Worm (Caenorhabditis elegans): ENCODE results near the gene F08F3.6.

Gene F08F3.6

ce11 chrV:5444037-5444436 is 24.2 kb upstream of the F08F3.6 start:
- TF ChIP-seq med-1 (GFP tag; optimal IDR thresholded peaks at IDR 0.05; ENCODE audit: insufficient read depth) (no peak), ztf-23 (GFP tag; IDR thresholded peaks at IDR 0.05) (no peak), flt-1 (GFP tag; IDR thresholded peaks at IDR 0.05) (no peak), ztf-29 (GFP tag; IDR thresholded peaks at IDR 0.05) (no peak), T22C8.4 (GFP tag; IDR thresholded peaks at IDR 0.05) (no peak), cog-1 (tag; optimal IDR thresholded peaks at IDR 0.05) (no peak), klf-2 (GFP tag; conservative IDR thresholded peaks at IDR 0.05) (no peak), tab-1 (GFP tag; IDR thresholded peaks at IDR 0.05) (no peak), ref-1 (GFP tag; conservative IDR thresholded peaks at IDR 0.05) (no peak)

ce11 chrV:5442366-5442765 is 22.5 kb upstream of the F08F3.6 start:
- TF ChIP-seq ref-1 (GFP tag; conservative IDR thresholded peaks at IDR 0.05) (no peak), ztf-29 (GFP tag; IDR thresholded peaks at IDR 0.05) (no peak), ztf-23 (GFP tag; IDR thresholded peaks at IDR 0.05) (no peak), tab-1 (GFP tag; IDR thresholded peaks at IDR 0.05) (no peak), flt-1 (GFP tag; IDR thresholded peaks at IDR 0.05) (no peak), cog-1 (tag; optimal IDR thresholded peaks at IDR 0.05) (no peak), T22C8.4 (GFP tag; IDR thresholded peaks at IDR 0.05) (no peak), klf-2 (GFP tag; conservative IDR thresholded peaks at IDR 0.05) (no peak), med-1 (GFP tag; optimal IDR thresholded peaks at IDR 0.05; ENCODE audit: insufficient read depth) (no peak)

ce11 chrV:5439068-5439467 is 19.2 kb upstream of the F08F3.6 start, which contains the start of gene snpc-1.3:
snpc-1.3 (minus strand) TSS chrV:5439168.
- no peak for TF ChIP-seq med-1 (GFP tag; optimal IDR thresholded peaks at IDR 0.05; ENCODE audit: insufficient read depth)
- TF ChIP-seq ref-1 (GFP tag; conservative IDR thresholded peaks at IDR 0.05), result no peak
- no peak for TF ChIP-seq ztf-29 (GFP tag; IDR thresholded peaks at IDR 0.05)
- no peak for TF ChIP-seq cog-1 (tag; optimal IDR thresholded peaks at IDR 0.05)
- TF ChIP-seq klf-2 (GFP tag; conservative IDR thresholded peaks at IDR 0.05), result no peak

ce11 chrV:5433020-5433419 is 13.2 kb upstream of the F08F3.6 start, which contains the start of gene acl-6:
acl-6 (plus strand) TSS chrV:5433386.
- no peak for TF ChIP-seq tab-1 (GFP tag; IDR thresholded peaks at IDR 0.05)
- no peak for TF ChIP-seq med-1 (GFP tag; optimal IDR thresholded peaks at IDR 0.05; ENCODE audit: insufficient read depth)
- no peak for TF ChIP-seq cog-1 (tag; optimal IDR thresholded peaks at IDR 0.05)
- TF ChIP-seq ztf-29 (GFP tag; IDR thresholded peaks at IDR 0.05), result no peak
- TF ChIP-seq flt-1 (GFP tag; IDR thresholded peaks at IDR 0.05), result no peak
- no peak for TF ChIP-seq ref-1 (GFP tag; conservative IDR thresholded peaks at IDR 0.05)
- no peak for TF ChIP-seq ztf-23 (GFP tag; IDR thresholded peaks at IDR 0.05)
- TF ChIP-seq T22C8.4 (GFP tag; IDR thresholded peaks at IDR 0.05), result no peak
- no peak for TF ChIP-seq klf-2 (GFP tag; conservative IDR thresholded peaks at IDR 0.05)

ce11 chrV:5432499-5432898 is 12.6 kb upstream of the F08F3.6 start, which contains the start of gene F08F3.8:
F08F3.8 (minus strand) TSS chrV:5432599.
- TF ChIP-seq T22C8.4 (GFP tag; IDR thresholded peaks at IDR 0.05) (no peak), ref-1 (GFP tag; conservative IDR thresholded peaks at IDR 0.05) (no peak), ztf-23 (GFP tag; IDR thresholded peaks at IDR 0.05) (no peak), med-1 (GFP tag; optimal IDR thresholded peaks at IDR 0.05; ENCODE audit: insufficient read depth) (no peak), flt-1 (GFP tag; IDR thresholded peaks at IDR 0.05) (no peak), cog-1 (tag; optimal IDR thresholded peaks at IDR 0.05) (no peak), tab-1 (GFP tag; IDR thresholded peaks at IDR 0.05) (no peak), klf-2 (GFP tag; conservative IDR thresholded peaks at IDR 0.05) (no peak), ztf-29 (GFP tag; IDR thresholded peaks at IDR 0.05) (no peak)

ce11 chrV:5427860-5428259 is 8.0 kb upstream of the F08F3.6 start, which contains the start of gene rhr-1:
rhr-1 (plus strand) TSS chrV:5428160.
- TF ChIP-seq cog-1 (tag; optimal IDR thresholded peaks at IDR 0.05) (no peak), ref-1 (GFP tag; conservative IDR thresholded peaks at IDR 0.05) (no peak), ztf-29 (GFP tag; IDR thresholded peaks at IDR 0.05) (no peak), tab-1 (GFP tag; IDR thresholded peaks at IDR 0.05) (no peak), T22C8.4 (GFP tag; IDR thresholded peaks at IDR 0.05) (no peak), med-1 (GFP tag; optimal IDR thresholded peaks at IDR 0.05; ENCODE audit: insufficient read depth) (no peak), klf-2 (GFP tag; conservative IDR thresholded peaks at IDR 0.05) (no peak), ztf-23 (GFP tag; IDR thresholded peaks at IDR 0.05) (no peak), flt-1 (GFP tag; IDR thresholded peaks at IDR 0.05) (no peak)

- no peak for TF ChIP-seq tab-1 (GFP tag; IDR thresholded peaks at IDR 0.05)
- TF ChIP-seq klf-2 (GFP tag; conservative IDR thresholded peaks at IDR 0.05), result no peak
- no peak for TF ChIP-seq ztf-29 (GFP tag; IDR thresholded peaks at IDR 0.05)
- no peak for TF ChIP-seq med-1 (GFP tag; optimal IDR thresholded peaks at IDR 0.05; ENCODE audit: insufficient read depth)
- no peak for TF ChIP-seq ztf-23 (GFP tag; IDR thresholded peaks at IDR 0.05)
- TF ChIP-seq T22C8.4 (GFP tag; IDR thresholded peaks at IDR 0.05), result no peak
- TF ChIP-seq flt-1 (GFP tag; IDR thresholded peaks at IDR 0.05), result no peak
- no peak for TF ChIP-seq ref-1 (GFP tag; conservative IDR thresholded peaks at IDR 0.05)
These were observed 6.5 kb upstream of the F08F3.6 start for ce11 chrV:5426337-5426736.

ce11 chrV:5425008-5425407 is 5.1 kb upstream of the F08F3.6 start:
- no peak for TF ChIP-seq klf-2 (GFP tag; conservative IDR thresholded peaks at IDR 0.05)
- TF ChIP-seq T22C8.4 (GFP tag; IDR thresholded peaks at IDR 0.05), result no peak
- TF ChIP-seq ztf-29 (GFP tag; IDR thresholded peaks at IDR 0.05), result no peak
- no peak for TF ChIP-seq flt-1 (GFP tag; IDR thresholded peaks at IDR 0.05)
- TF ChIP-seq ref-1 (GFP tag; conservative IDR thresholded peaks at IDR 0.05), result no peak
- no peak for TF ChIP-seq ztf-23 (GFP tag; IDR thresholded peaks at IDR 0.05)
- TF ChIP-seq cog-1 (tag; optimal IDR thresholded peaks at IDR 0.05), result no peak
- TF ChIP-seq tab-1 (GFP tag; IDR thresholded peaks at IDR 0.05), result no peak
- no peak for TF ChIP-seq med-1 (GFP tag; optimal IDR thresholded peaks at IDR 0.05; ENCODE audit: insufficient read depth)

- TF ChIP-seq ztf-29 (GFP tag; IDR thresholded peaks at IDR 0.05), result no peak
- no peak for TF ChIP-seq tab-1 (GFP tag; IDR thresholded peaks at IDR 0.05)
- no peak for TF ChIP-seq cog-1 (tag; optimal IDR thresholded peaks at IDR 0.05)
- TF ChIP-seq T22C8.4 (GFP tag; IDR thresholded peaks at IDR 0.05), result no peak
These were observed 3.3 kb upstream of the F08F3.6 start, which contains the start of gene cyp-14A5 for ce11 chrV:5423120-5423519. cyp-14A5 (minus strand) TSS chrV:5423282.

- TF ChIP-seq cog-1 (tag; optimal IDR thresholded peaks at IDR 0.05) (no peak), flt-1 (GFP tag; IDR thresholded peaks at IDR 0.05) (no peak), tab-1 (GFP tag; IDR thresholded peaks at IDR 0.05) (no peak), T22C8.4 (GFP tag; IDR thresholded peaks at IDR 0.05) (no peak)
These were observed 7.0 kb downstream of the F08F3.6 start, which contains the start of gene F08F3.10 for ce11 chrV:5412808-5413405. F08F3.10 (plus strand) TSS chrV:5413355.

Measured in whole organism, midembryonic.